Fruit fly (Drosophila melanogaster): ENCODE data around the gene CG42507.
A peak's percentile ranks its signal among the peaks of the same experiment; 100 is the strongest.

The CG42507 gene

DNA sequence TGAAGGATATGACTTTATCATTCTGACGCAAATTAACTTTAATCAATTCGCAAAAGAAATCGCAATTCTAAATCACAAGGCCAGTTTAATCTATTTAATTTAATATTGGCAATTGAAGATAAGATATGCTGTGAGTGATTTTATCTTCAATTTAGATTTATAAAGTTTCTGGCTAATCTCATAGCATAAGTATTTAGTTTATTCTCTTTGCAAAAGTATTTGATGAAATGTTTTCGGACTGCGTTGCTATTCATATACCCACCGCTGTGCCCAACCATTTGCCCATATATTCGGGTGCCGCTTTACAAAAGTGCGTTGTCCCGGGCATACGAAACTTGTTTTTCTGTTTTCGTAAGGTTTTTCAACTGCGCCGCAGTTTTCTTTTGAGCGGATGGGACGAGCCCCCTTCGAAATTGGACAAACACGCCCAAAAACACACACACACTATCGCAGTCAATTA is 27.2 kb upstream of the CG42507 start (continued):
- TF ChIP-seq CG7839 (tag; optimal IDR thresholded peaks at IDR 0.05) (peak; percentile 99), HLH54F (GFP tag; optimal IDR thresholded peaks at IDR 0.05) (peak; percentile 91), gem (tag; optimal IDR thresholded peaks at IDR 0.05) (peak; percentile 98), CG3281 (GFP tag; optimal IDR thresholded peaks at IDR 0.05) (peak; percentile 98), sim (GFP tag; IDR thresholded peaks at IDR 0.05) (peak; percentile 54; the same call in 1 of the 2 replicates), pfk (GFP tag; optimal IDR thresholded peaks at IDR 0.05) (peak; percentile 35), CG33557 (GFP tag; optimal IDR thresholded peaks at IDR 0.05) (peak; percentile 98), ro (GFP tag; IDR thresholded peaks at IDR 0.05) (peak; percentile 75), CG17802 (tag; optimal IDR thresholded peaks at IDR 0.05) (peak; percentile 76), inv (GFP tag; IDR thresholded peaks at IDR 0.05; ENCODE audit: partially characterized antibody) (no peak), CG17361 (GFP tag; IDR thresholded peaks at IDR 0.05) (peak; percentile 99), HLHmδ (GFP tag; optimal IDR thresholded peaks at IDR 0.05) (no peak), Sry-β (GFP tag; optimal IDR thresholded peaks at IDR 0.05) (peak; percentile 64), C15 (GFP tag; IDR thresholded peaks at IDR 0.05) (peak; percentile 87), exex (tag; optimal IDR thresholded peaks at IDR 0.05) (peak; percentile 90), HmgD (GFP tag; optimal IDR thresholded peaks at IDR 0.05) (peak; percentile 64), CG1603 (tag; optimal IDR thresholded peaks at IDR 0.05) (peak; percentile 85), CG16815 (GFP tag; optimal IDR thresholded peaks at IDR 0.05) (peak; percentile 96), CG15011 (GFP tag; optimal IDR thresholded peaks at IDR 0.05) (peak; percentile 98), corto (GFP tag; optimal IDR thresholded peaks at IDR 0.05) (no peak), CG14710 (tag; optimal IDR thresholded peaks at IDR 0.05) (peak; percentile 97), CG15696 (tag; optimal IDR thresholded peaks at IDR 0.05) (peak; percentile 95), Xrp1 (GFP tag; IDR thresholded peaks at IDR 0.05) (peak; percentile 94), jigr1 (GFP tag; IDR thresholded peaks at IDR 0.05) (peak; percentile 84; the same call in 2 of the 3 replicates), Elba2 (GFP tag; optimal IDR thresholded peaks at IDR 0.05) (peak; percentile 27), CG14441 (GFP tag; IDR thresholded peaks at IDR 0.05) (peak; percentile 87), zen (tag; optimal IDR thresholded peaks at IDR 0.05) (peak; percentile 95), esg (GFP tag; conservative IDR thresholded peaks at IDR 0.05) (peak; percentile 91), CG30403 (GFP tag; optimal IDR thresholded peaks at IDR 0.05) (peak; percentile 98), ap (GFP tag; IDR thresholded peaks at IDR 0.05) (peak; percentile 83), Dll (GFP tag; IDR thresholded peaks at IDR 0.05; ENCODE audit: partially characterized antibody) (no peak), ash1 (GFP tag; optimal IDR thresholded peaks at IDR 0.05) (peak; percentile 15), CG7372 (GFP tag; IDR thresholded peaks at IDR 0.05) (peak; percentile 86), BEAF-32 (GFP tag; optimal IDR thresholded peaks at IDR 0.05) (peak; percentile 14), wdn (GFP tag; IDR thresholded peaks at IDR 0.05) (peak; percentile 80), CG3163 (GFP tag; optimal IDR thresholded peaks at IDR 0.05) (peak; percentile 76), Med (GFP tag) (peak; percentile 99), CG42726 (GFP tag; IDR thresholded peaks at IDR 0.05; ENCODE audit: partially characterized antibody) (no peak), D19B (GFP tag; optimal IDR thresholded peaks at IDR 0.05) (peak; percentile 92), CG12769 (tag; optimal IDR thresholded peaks at IDR 0.05) (peak; percentile 86), CG10209 (GFP tag; optimal IDR thresholded peaks at IDR 0.05) (peak; percentile 97), CG11456 (GFP tag; IDR thresholded peaks at IDR 0.05) (peak; percentile 86; the same call in 2 of the 3 replicates), CG1529 (GFP tag; optimal IDR thresholded peaks at IDR 0.05) (peak; percentile 97), HLH3B (GFP tag; IDR thresholded peaks at IDR 0.05) (peak; percentile 88), CG6272 (GFP tag; IDR thresholded peaks at IDR 0.05) (peak; percentile 64), Dbx (GFP tag; IDR thresholded peaks at IDR 0.05) (peak; percentile 91), CG15514 (GFP tag; optimal IDR thresholded peaks at IDR 0.05) (peak; percentile 91), crol (GFP tag; IDR thresholded peaks at IDR 0.05) (peak; percentile 30; the same call in 1 of the 2 replicates), bowl (GFP tag; IDR thresholded peaks at IDR 0.05) (peak; percentile 67; the same call in 1 of the 2 replicates), lilli (GFP tag; optimal IDR thresholded peaks at IDR 0.05) (peak; percentile 96)
